Worm (Caenorhabditis elegans) whole organism, L2 larva: ENCODE data around the gene dhc-3.

Source experiments
- F13H6.1 ChIP-seq: sonication (generic microtip); optimal IDR thresholded peaks from 2 replicates; lab custom pipeline; 2016; ENCODE audit warnings: missing genetic modification characterization, missing compliant biosample characterization
- Y55F3AM.14 ChIP-seq: fragments of 200-800 bp; sonication (Bioruptor generic); optimal IDR thresholded peaks from 2 replicates; lab custom pipeline; 2018; ENCODE audit warnings: mild to moderate bottlenecking, missing genetic modification characterization, missing compliant biosample characterization
- ZK546.5 ChIP-seq: sonication (generic microtip); optimal IDR thresholded peaks from 2 replicates; lab custom pipeline; 2017; ENCODE audit warnings: missing biosample characterization, missing genetic modification characterization
- alr-1 ChIP-seq: fragments of 150-350 bp; optimal IDR thresholded peaks from 2 replicates; lab custom pipeline; 2014; ENCODE audit warnings: missing biosample characterization, missing genetic modification characterization
- aly-2 ChIP-seq: fragments of 150-350 bp; optimal IDR thresholded peaks from 2 replicates; lab custom pipeline; 2014; ENCODE audit warnings: missing biosample characterization, missing genetic modification characterization
- ama-1 ChIP-seq: fragments of 150-350 bp; optimal IDR thresholded peaks from 2 replicates; lab custom pipeline; 2018; ENCODE audit warnings: inconsistent platforms
- ceh-16 ChIP-seq: fragments of 150-350 bp; optimal IDR thresholded peaks from 2 replicates; lab custom pipeline; 2014; ENCODE audit warnings: missing biosample characterization, missing genetic modification characterization
- ceh-82 ChIP-seq: fragments of 150-350 bp; optimal IDR thresholded peaks from 2 replicates; lab custom pipeline; 2014; ENCODE audit warnings: missing biosample characterization, missing genetic modification characterization
- dmd-4 ChIP-seq: sonication (generic microtip); optimal IDR thresholded peaks from 2 replicates; lab custom pipeline; 2017; ENCODE audit warnings: missing biosample characterization, missing genetic modification characterization
- elt-1 ChIP-seq: fragments of 150-350 bp; optimal IDR thresholded peaks from 2 replicates; lab custom pipeline; 2014; ENCODE audit warnings: missing biosample characterization, missing genetic modification characterization
- elt-3 ChIP-seq: sonication (generic microtip); optimal IDR thresholded peaks from 2 replicates; lab custom pipeline; 2017; ENCODE audit warnings: missing biosample characterization, missing genetic modification characterization
- fos-1 ChIP-seq: fragments of 150-350 bp; optimal IDR thresholded peaks from 2 replicates; lab custom pipeline; 2014; ENCODE audit warnings: missing biosample characterization, missing genetic modification characterization
- gmeb-1 ChIP-seq: fragments of 150-350 bp; optimal IDR thresholded peaks from 2 replicates; lab custom pipeline; 2014; ENCODE audit warnings: missing biosample characterization, missing genetic modification characterization
- lin-11 ChIP-seq: fragments of 150-350 bp; sonication (generic microtip); optimal IDR thresholded peaks from 2 replicates; lab custom pipeline; 2014; ENCODE audit warnings: missing biosample characterization, missing genetic modification characterization, inconsistent platforms, mixed read lengths
- lin-13 ChIP-seq: fragments of 150-350 bp; optimal IDR thresholded peaks from 2 replicates; lab custom pipeline; 2014; ENCODE audit warnings: missing biosample characterization, missing genetic modification reagents, missing genetic modification characterization
- lsy-2 ChIP-seq, 2 experiments: fragments of 150-350 bp in 1 of 2; sonication (generic microtip) in 1 of 2; optimal IDR thresholded peaks; 2 replicates each; lab custom pipeline; 2014 to 2017; ENCODE audit warnings: missing biosample characterization in 2 of 2, missing genetic modification characterization in 2 of 2
- mab-5 ChIP-seq: fragments of 150-350 bp; optimal IDR thresholded peaks from 2 replicates; lab custom pipeline; 2014; ENCODE audit warnings: missing biosample characterization, missing genetic modification characterization
- mdl-1 ChIP-seq, 2 experiments: fragments of 150-350 bp in 1 of 2; sonication (generic microtip) in 1 of 2; optimal IDR thresholded peaks; 2 replicates each; lab custom pipeline; 2017; ENCODE audit warnings: missing biosample characterization in 2 of 2, missing genetic modification characterization in 2 of 2
- nhr-10 ChIP-seq: sonication (generic microtip); optimal IDR thresholded peaks from 2 replicates; lab custom pipeline; 2017; ENCODE audit warnings: missing biosample characterization, missing genetic modification characterization
- nhr-11 ChIP-seq: fragments of 150-350 bp; optimal IDR thresholded peaks from 2 replicates; lab custom pipeline; 2014; ENCODE audit warnings: missing biosample characterization, missing genetic modification characterization
- nhr-129 ChIP-seq: fragments of 150-350 bp; optimal IDR thresholded peaks from 2 replicates; lab custom pipeline; 2014; ENCODE audit warnings: missing biosample characterization, missing genetic modification characterization
- nhr-21 ChIP-seq: fragments of 150-350 bp; optimal IDR thresholded peaks from 2 replicates; lab custom pipeline; 2014; ENCODE audit warnings: missing biosample characterization, missing genetic modification characterization
- nhr-23 ChIP-seq: fragments of 150-350 bp; optimal IDR thresholded peaks from 2 replicates; lab custom pipeline; 2014; ENCODE audit warnings: missing biosample characterization, missing genetic modification reagents, missing genetic modification characterization
- nhr-77 ChIP-seq: fragments of 150-350 bp; optimal IDR thresholded peaks from 2 replicates; lab custom pipeline; 2014; ENCODE audit warnings: missing biosample characterization, missing genetic modification characterization
- peb-1 ChIP-seq: fragments of 150-350 bp; optimal IDR thresholded peaks from 2 replicates; lab custom pipeline; 2014; ENCODE audit warnings: missing biosample characterization, missing genetic modification characterization
- sem-4 ChIP-seq: fragments of 150-350 bp; optimal IDR thresholded peaks from 2 replicates; lab custom pipeline; 2014; ENCODE audit warnings: missing biosample characterization, missing genetic modification reagents, missing genetic modification characterization
- skn-1 ChIP-seq: sonication (generic microtip); optimal IDR thresholded peaks from 2 replicates; lab custom pipeline; 2017; ENCODE audit warnings: missing biosample characterization, missing genetic modification characterization
- sma-9 ChIP-seq, 2 experiments: fragments of 150-350 bp in 1 of 2; sonication (generic microtip) in 1 of 2; optimal IDR thresholded peaks; 2 replicates each; lab custom pipeline; 2014 to 2016; ENCODE audit warnings: missing genetic modification characterization in 2 of 2, mild to moderate bottlenecking in 1 of 2, missing biosample characterization in 1 of 2, missing compliant biosample characterization in 1 of 2, missing genetic modification reagents in 1 of 2, moderate library complexity in 1 of 2
- snpc-4 ChIP-seq: fragments of 150-350 bp; optimal IDR thresholded peaks from 2 replicates; lab custom pipeline; 2014; ENCODE audit warnings: missing biosample characterization, missing genetic modification characterization
- unc-39 ChIP-seq: fragments of 150-350 bp; optimal IDR thresholded peaks from 2 replicates; lab custom pipeline; 2014; ENCODE audit warnings: missing biosample characterization, missing genetic modification characterization
- unc-62 ChIP-seq: fragments of 150-350 bp; optimal IDR thresholded peaks from 2 replicates; lab custom pipeline; 2014; ENCODE audit warnings: missing biosample characterization, missing genetic modification reagents, missing genetic modification characterization
- zag-1 ChIP-seq: fragments of 150-350 bp; optimal IDR thresholded peaks from 2 replicates; lab custom pipeline; 2014; ENCODE audit warnings: missing biosample characterization, missing genetic modification characterization
- ztf-11 ChIP-seq: sonication (generic microtip); optimal IDR thresholded peaks from 2 replicates; lab custom pipeline; 2017; ENCODE audit warnings: missing biosample characterization, missing genetic modification characterization
- ztf-4 ChIP-seq: fragments of 150-350 bp; optimal IDR thresholded peaks from 2 replicates; lab custom pipeline; 2014; ENCODE audit warnings: missing biosample characterization, missing genetic modification characterization

Gene dhc-3

ce11 chrV:13176117-13176753, 37.5 kb downstream of the dhc-3 start, which contains the start of gene him-17 (continued):
- TF ChIP-seq elt-3 (tag; lab: Kevin White, UChicago): no peak
- TF ChIP-seq nhr-129 (tag; lab: Kevin White, UChicago): no peak
- TF ChIP-seq nhr-10 (tag; lab: Kevin White, UChicago): no peak
- no peak for TF ChIP-seq zag-1 (tag; lab: Kevin White, UChicago)
- TF ChIP-seq ceh-82 (tag; lab: Kevin White, UChicago): no peak

DNA sequence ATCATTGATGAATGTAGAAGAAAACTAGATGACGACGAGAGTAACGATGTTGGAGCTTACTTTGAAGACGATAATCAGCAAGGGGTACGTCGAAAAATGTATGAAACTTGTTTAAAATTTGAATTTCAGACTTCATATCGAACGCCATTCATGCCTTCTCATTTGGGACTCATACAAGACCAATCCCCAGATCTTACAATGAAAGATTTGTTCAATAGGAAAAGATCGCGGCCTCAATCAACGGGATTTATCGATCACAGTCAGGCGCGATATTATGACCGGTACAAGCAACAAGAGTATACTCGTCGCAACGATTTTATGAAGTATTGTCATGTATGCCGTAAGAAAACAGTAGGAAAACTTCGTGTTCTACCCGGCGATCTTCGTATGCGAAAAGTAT, 38.0 kb downstream of the dhc-3 start:
- TF ChIP-seq ceh-82 (tag; lab: Kevin White, UChicago) (no peak), ama-1 (lab: Kevin White, UChicago) (no peak), ceh-16 (tag; lab: Kevin White, UChicago) (no peak), alr-1 (tag; lab: Kevin White, UChicago) (no peak), Y55F3AM.14 (GFP tag; lab: Kevin White, UChicago) (no peak), ztf-4 (tag; lab: Kevin White, UChicago) (no peak), skn-1 (tag; lab: Kevin White, UChicago) (no peak), dmd-4 (no peak), unc-39 (tag; lab: Kevin White, UChicago) (no peak), mab-5 (tag; lab: Kevin White, UChicago) (no peak), nhr-21 (tag; lab: Kevin White, UChicago) (no peak), elt-3 (tag; lab: Kevin White, UChicago) (no peak), sma-9 (GFP tag; optimal IDR thresholded peaks at IDR 0.05; lab: Kevin White, UChicago) (no peak), sma-9 (tag; optimal IDR thresholded peaks at IDR 0.05; lab: Kevin White, UChicago) (no peak)

- TF ChIP-seq nhr-10 (tag; lab: Kevin White, UChicago) (no peak), sma-9 (GFP tag; optimal IDR thresholded peaks at IDR 0.05; lab: Kevin White, UChicago) (no peak), sma-9 (tag; optimal IDR thresholded peaks at IDR 0.05; lab: Kevin White, UChicago) (no peak)
Observed at ce11 chrV:13179986-13180591, 41.3 kb downstream of the dhc-3 start, which contains the start of gene cni-1. cni-1 (plus strand) TSS chrV:13180330.

DNA sequence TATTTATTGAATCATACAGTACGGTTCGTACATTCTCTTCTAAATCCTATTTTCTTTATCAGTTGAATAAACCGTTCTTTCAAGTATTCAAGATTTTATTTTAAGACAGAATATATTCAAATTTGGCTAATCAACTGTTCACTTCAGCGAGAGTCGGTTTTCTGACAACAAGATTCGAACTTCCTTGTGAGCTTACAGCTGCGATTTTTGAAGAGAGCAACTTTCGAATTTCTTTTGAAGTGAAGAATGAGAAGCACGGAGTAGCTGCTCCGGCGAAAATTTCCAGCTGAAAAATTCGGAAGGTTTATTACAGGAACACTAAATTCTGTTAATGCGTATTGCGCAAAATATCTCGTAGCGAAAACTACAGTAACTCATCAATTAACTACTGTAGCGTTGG, 42.7 kb downstream of the dhc-3 start:
- TF ChIP-seq fos-1 (tag; lab: Kevin White, UChicago) (no peak), lsy-2 (tag; optimal IDR thresholded peaks at IDR 0.05; lab: Kevin White, UChicago) (no peak), nhr-11 (no peak), elt-3 (tag; lab: Kevin White, UChicago) (no peak), nhr-129 (tag; lab: Kevin White, UChicago) (no peak), elt-1 (tag; lab: Kevin White, UChicago) (no peak), F13H6.1 (no peak), skn-1 (tag; lab: Kevin White, UChicago) (no peak), mdl-1 (tag; optimal IDR thresholded peaks at IDR 0.05; lab: Kevin White, UChicago) (no peak), sma-9 (GFP tag; optimal IDR thresholded peaks at IDR 0.05; lab: Kevin White, UChicago) (no peak), sma-9 (tag; optimal IDR thresholded peaks at IDR 0.05; lab: Kevin White, UChicago) (no peak), mab-5 (tag; lab: Kevin White, UChicago) (no peak), ama-1 (lab: Kevin White, UChicago) (no peak), peb-1 (tag; lab: Kevin White, UChicago) (no peak), sem-4 (no peak), nhr-23 (tag; lab: Kevin White, UChicago) (no peak), lin-13 (GFP tag; lab: Kevin White, UChicago) (no peak), ceh-16 (tag; lab: Kevin White, UChicago) (no peak), ztf-11 (no peak), aly-2 (tag; lab: Kevin White, UChicago) (no peak), ztf-4 (tag; lab: Kevin White, UChicago) (no peak)

ce11 chrV:13184137-13184536, 45.4 kb downstream of the dhc-3 start, which contains the start of gene T09E8.4:
T09E8.4 (minus strand) TSS chrV:13184237.
- no peak for TF ChIP-seq ceh-82 (tag; lab: Kevin White, UChicago)
- TF ChIP-seq snpc-4: no peak
- TF ChIP-seq elt-3 (tag; lab: Kevin White, UChicago): no peak
- TF ChIP-seq ceh-16 (tag; lab: Kevin White, UChicago): no peak
- TF ChIP-seq unc-62: no peak
- TF ChIP-seq ztf-11: no peak
- no peak for TF ChIP-seq nhr-10 (tag; lab: Kevin White, UChicago)
- no peak for TF ChIP-seq nhr-21 (tag; lab: Kevin White, UChicago)
- TF ChIP-seq Y55F3AM.14 (GFP tag; lab: Kevin White, UChicago): no peak
- no peak for TF ChIP-seq mab-5 (tag; lab: Kevin White, UChicago)
- TF ChIP-seq nhr-77 (tag; lab: Kevin White, UChicago): no peak
- TF ChIP-seq lin-11 (tag; lab: Kevin White, UChicago): no peak
- no peak for TF ChIP-seq ZK546.5 (tag; lab: Kevin White, UChicago)
- TF ChIP-seq gmeb-1 (tag; lab: Kevin White, UChicago): no peak
